Worm (Caenorhabditis elegans) whole organism, L3 larva: ENCODE data around the gene ZK470.4.

Source experiments
- R02D3.7 ChIP-seq: fragments of 150-350 bp; optimal IDR thresholded peaks from 2 replicates; lab custom pipeline; 2014; ENCODE audit warnings: missing biosample characterization, missing genetic modification characterization
- aly-2 ChIP-seq: fragments of 150-350 bp; optimal IDR thresholded peaks from 2 replicates; lab custom pipeline; 2014; ENCODE audit warnings: missing biosample characterization, missing genetic modification characterization
- ama-1 ChIP-seq: fragments of 150-350 bp; optimal IDR thresholded peaks from 2 replicates; lab custom pipeline; 2018
- ceh-16 ChIP-seq: sonication (generic microtip); optimal IDR thresholded peaks from 2 replicates; lab custom pipeline; 2017; ENCODE audit warnings: missing biosample characterization, missing genetic modification characterization
- ceh-28 ChIP-seq: fragments of 150-350 bp; optimal IDR thresholded peaks from 2 replicates; lab custom pipeline; 2014; ENCODE audit warnings: missing biosample characterization, missing genetic modification reagents, missing genetic modification characterization
- ceh-9 ChIP-seq: sonication (generic microtip); optimal IDR thresholded peaks from 2 replicates; lab custom pipeline; 2018; ENCODE audit warnings: missing biosample characterization, missing genetic modification characterization
- egl-27 ChIP-seq: sonication (generic microtip); optimal IDR thresholded peaks from 4 replicates; lab custom pipeline; 2017; ENCODE audit warnings: missing biosample characterization, missing genetic modification reagents, missing genetic modification characterization
- egl-5 ChIP-seq: fragments of 150-350 bp; optimal IDR thresholded peaks from 2 replicates; lab custom pipeline; 2017; ENCODE audit warnings: missing biosample characterization, missing genetic modification reagents, missing genetic modification characterization, inconsistent platforms
- elt-1 ChIP-seq: fragments of 150-350 bp; optimal IDR thresholded peaks from 2 replicates; lab custom pipeline; 2014; ENCODE audit warnings: missing biosample characterization, missing genetic modification characterization
- elt-3 ChIP-seq, 3 experiments: fragments of 150-350 bp in 1 of 3; sonication (generic microtip) in 2 of 3; optimal IDR thresholded peaks; 2 replicates in 2 of 3; 4 replicates in 1 of 3; lab custom pipeline; 2014 to 2017; ENCODE audit warnings: missing biosample characterization in 3 of 3, missing genetic modification characterization in 3 of 3
- fos-1 ChIP-seq: fragments of 150-350 bp; optimal IDR thresholded peaks from 2 replicates; lab custom pipeline; 2014; ENCODE audit warnings: missing biosample characterization, missing genetic modification characterization
- hmg-11 ChIP-seq: sonication (generic microtip); optimal IDR thresholded peaks from 2 replicates; lab custom pipeline; 2016; ENCODE audit warnings: missing genetic modification characterization, missing compliant biosample characterization
- jun-1 ChIP-seq: fragments of 150-350 bp; optimal IDR thresholded peaks from 2 replicates; lab custom pipeline; 2014; ENCODE audit warnings: missing biosample characterization, missing genetic modification reagents, missing genetic modification characterization
- lsy-12 ChIP-seq: sonication (generic microtip); optimal IDR thresholded peaks from 2 replicates; lab custom pipeline; 2016; ENCODE audit warnings: mild to moderate bottlenecking, missing genetic modification characterization, missing compliant biosample characterization
- mdl-1 ChIP-seq: fragments of 150-350 bp; optimal IDR thresholded peaks from 2 replicates; lab custom pipeline; 2014; ENCODE audit warnings: missing biosample characterization, missing genetic modification characterization
- mml-1 ChIP-seq: fragments of 150-350 bp; sonication (generic microtip); optimal IDR thresholded peaks from 3 replicates; lab custom pipeline; 2014; ENCODE audit warnings: missing biosample characterization, missing genetic modification characterization
- nfya-1 ChIP-seq: sonication (generic microtip); optimal IDR thresholded peaks from 2 replicates; lab custom pipeline; 2017; ENCODE audit warnings: missing genetic modification characterization, mild to moderate bottlenecking, missing compliant biosample characterization, antibody characterized with exemption, moderate library complexity; ENCODE audit not compliant: insufficient read depth
- nhr-11 ChIP-seq: fragments of 150-350 bp; optimal IDR thresholded peaks from 2 replicates; lab custom pipeline; 2014; ENCODE audit warnings: missing biosample characterization, missing genetic modification characterization
- nhr-12 ChIP-seq: fragments of 150-350 bp; optimal IDR thresholded peaks from 2 replicates; lab custom pipeline; 2014; ENCODE audit warnings: missing biosample characterization, missing genetic modification characterization
- nhr-23 ChIP-seq: fragments of 150-350 bp; optimal IDR thresholded peaks from 2 replicates; lab custom pipeline; 2014; ENCODE audit warnings: missing biosample characterization, missing genetic modification reagents, missing genetic modification characterization
- nhr-237 ChIP-seq: fragments of 150-350 bp; optimal IDR thresholded peaks from 2 replicates; lab custom pipeline; 2014; ENCODE audit warnings: missing biosample characterization, missing genetic modification characterization
- nhr-25 ChIP-seq: sonication (generic microtip); optimal IDR thresholded peaks from 2 replicates; lab custom pipeline; 2017; ENCODE audit warnings: missing biosample characterization, missing genetic modification characterization
- nhr-28 ChIP-seq: fragments of 150-350 bp; optimal IDR thresholded peaks from 2 replicates; lab custom pipeline; 2014; ENCODE audit warnings: missing biosample characterization, missing genetic modification characterization
- nhr-43 ChIP-seq: sonication (generic microtip); optimal IDR thresholded peaks from 2 replicates; lab custom pipeline; 2016; ENCODE audit warnings: mild to moderate bottlenecking, missing genetic modification characterization, missing compliant biosample characterization; ENCODE audit not compliant: poor library complexity, severe bottlenecking
- nhr-67 ChIP-seq: fragments of 150-350 bp; optimal IDR thresholded peaks from 2 replicates; lab custom pipeline; 2014; ENCODE audit warnings: missing biosample characterization, missing genetic modification characterization
- nhr-76 ChIP-seq: fragments of 150-350 bp; sonication (generic microtip); optimal IDR thresholded peaks from 5 replicates; lab custom pipeline; 2014; ENCODE audit warnings: missing biosample characterization, missing genetic modification characterization
- pha-4 ChIP-seq: fragments of 150-350 bp; optimal IDR thresholded peaks from 2 replicates; lab custom pipeline; 2014; ENCODE audit warnings: missing biosample characterization, missing genetic modification reagents, missing genetic modification characterization
- pqm-1 ChIP-seq: fragments of 150-350 bp; optimal IDR thresholded peaks from 2 replicates; lab custom pipeline; 2017; ENCODE audit warnings: missing biosample characterization, missing genetic modification characterization, inconsistent platforms
- sea-2 ChIP-seq: fragments of 150-350 bp; sonication (generic microtip); optimal IDR thresholded peaks from 4 replicates; lab custom pipeline; 2014; ENCODE audit warnings: missing biosample characterization, missing genetic modification reagents, missing genetic modification characterization
- skn-1 ChIP-seq: fragments of 150-350 bp; optimal IDR thresholded peaks from 2 replicates; lab custom pipeline; 2014; ENCODE audit warnings: missing biosample characterization, missing genetic modification characterization
- snpc-4 ChIP-seq: fragments of 150-350 bp; optimal IDR thresholded peaks from 2 replicates; lab custom pipeline; 2014; ENCODE audit warnings: missing biosample characterization, missing genetic modification characterization
- tbx-2 ChIP-seq: sonication (generic microtip); optimal IDR thresholded peaks from 2 replicates; lab custom pipeline; 2016; ENCODE audit warnings: mild to moderate bottlenecking, missing genetic modification characterization, missing compliant biosample characterization
- unc-39 ChIP-seq: sonication (generic microtip); optimal IDR thresholded peaks from 4 replicates; lab custom pipeline; 2017; ENCODE audit warnings: missing biosample characterization, missing genetic modification characterization
- unc-62 ChIP-seq: fragments of 150-350 bp; sonication (generic microtip); optimal IDR thresholded peaks from 4 replicates; lab custom pipeline; 2014; ENCODE audit warnings: missing biosample characterization, missing genetic modification reagents, missing genetic modification characterization
- zag-1 ChIP-seq: fragments of 150-350 bp; optimal IDR thresholded peaks from 2 replicates; lab custom pipeline; 2014; ENCODE audit warnings: missing biosample characterization, missing genetic modification characterization
- ztf-11 ChIP-seq: fragments of 150-350 bp; optimal IDR thresholded peaks from 2 replicates; lab custom pipeline; 2014; ENCODE audit warnings: missing biosample characterization, missing genetic modification characterization
- ztf-4 ChIP-seq: fragments of 150-350 bp; optimal IDR thresholded peaks from 2 replicates; lab custom pipeline; 2014; ENCODE audit warnings: missing biosample characterization, missing genetic modification characterization

Gene ZK470.4

DNA sequence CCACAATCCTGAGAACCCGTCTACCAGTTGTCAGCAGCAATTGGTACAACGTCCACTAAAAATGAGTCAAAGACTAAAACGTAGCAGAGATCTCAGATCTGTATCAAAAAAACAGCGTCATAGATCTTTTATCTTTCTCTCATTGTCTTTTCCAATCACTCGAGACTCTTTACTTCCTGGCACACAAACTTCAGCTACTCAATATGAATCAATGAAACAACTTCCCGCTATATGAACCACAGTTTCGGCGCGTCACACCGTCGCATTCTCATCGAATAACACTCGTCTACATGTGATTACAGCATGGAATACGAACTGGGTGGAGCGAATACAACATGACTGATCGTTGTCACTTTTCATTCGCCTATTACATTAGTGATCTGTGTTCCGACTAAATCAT, 7.3 kb downstream of the ZK470.4 start:
- TF ChIP-seq snpc-4 (no peak), nhr-67 (tag; lab: Kevin White, UChicago) (no peak), nhr-43 (peak; percentile 95), elt-1 (peak; percentile 48), ztf-4 (tag; lab: Kevin White, UChicago) (peak; percentile 79), nhr-25 (tag; lab: Kevin White, UChicago) (peak; percentile 88), aly-2 (tag; lab: Kevin White, UChicago) (no peak), nfya-1 (tag; lab: Kevin White, UChicago) (peak; percentile 44), sea-2 (GFP tag; lab: Kevin White, UChicago) (no peak), mml-1 (tag; lab: Kevin White, UChicago) (no peak), ceh-28 (tag; lab: Kevin White, UChicago) (peak; percentile 76), egl-27 (peak; percentile 1), egl-5 (tag; lab: Kevin White, UChicago) (peak; percentile 28), tbx-2 (tag; lab: Kevin White, UChicago) (peak; percentile 56), pqm-1 (peak; percentile 43), nhr-23 (peak; percentile 94), jun-1 (tag; lab: Kevin White, UChicago) (peak; percentile 69), ceh-16 (tag; lab: Kevin White, UChicago) (no peak), elt-3 (tag; optimal IDR thresholded peaks at IDR 0.05; lab: Kevin White, UChicago) (peak; percentile 22 to 37 (median 29))

DNA sequence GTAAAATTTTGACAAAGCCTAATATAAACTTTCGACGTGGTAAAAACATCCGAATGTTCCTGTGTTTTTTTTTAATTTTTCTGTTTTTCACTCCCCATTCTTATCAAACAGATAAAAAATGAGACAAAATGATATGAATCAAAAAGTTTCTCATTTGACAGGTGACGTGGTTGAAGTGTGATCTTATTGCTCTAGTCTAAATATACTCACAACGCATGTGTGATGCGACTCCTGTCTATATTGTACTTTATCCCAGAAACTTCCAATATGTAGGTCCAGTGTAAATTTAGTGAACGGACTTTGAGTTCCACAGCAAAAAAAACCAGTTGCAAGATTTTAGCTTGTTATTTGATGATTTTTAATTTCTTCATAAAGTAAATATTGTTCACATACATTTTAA, 8.2 kb downstream of the ZK470.4 start:
- no peak for TF ChIP-seq mdl-1 (tag; lab: Kevin White, UChicago)
- peak; percentile 6 for TF ChIP-seq nfya-1 (tag; lab: Kevin White, UChicago)

ce11 chrX:4128684-4129083, 10.9 kb downstream of the ZK470.4 start:
- TF ChIP-seq pha-4 (tag; lab: Kevin White, UChicago) (no peak), fos-1 (tag; lab: Kevin White, UChicago) (no peak)

DNA sequence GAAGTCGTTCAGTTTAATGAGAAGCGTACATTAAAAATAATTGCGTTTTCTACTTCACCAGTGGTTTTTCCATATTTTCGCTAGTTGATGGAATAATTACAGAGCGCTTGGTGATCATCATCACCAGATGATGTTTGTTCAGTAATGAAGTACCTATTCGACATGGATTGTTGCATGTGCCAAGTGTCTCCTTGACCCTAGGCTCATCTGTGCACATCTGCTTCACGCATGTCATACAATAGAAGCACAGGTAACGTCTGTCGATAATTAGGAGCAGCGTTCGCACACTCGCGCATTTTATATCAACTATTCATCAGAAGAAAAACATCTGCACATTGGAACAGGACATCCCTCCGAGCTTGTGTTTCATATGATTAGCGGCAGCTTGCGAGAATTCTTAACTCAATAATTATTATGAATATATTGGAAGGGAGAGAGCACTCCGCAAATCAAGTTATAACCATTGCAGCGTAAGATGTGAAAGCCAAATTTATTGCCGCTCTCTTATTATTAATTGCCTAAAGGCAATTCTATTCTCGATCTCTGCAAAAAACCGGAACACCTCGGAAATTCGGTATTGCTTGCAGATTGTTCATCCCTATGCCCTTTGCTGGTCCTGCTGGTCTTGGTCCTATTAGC, 14.3 kb downstream of the ZK470.4 start:
- no peak for TF ChIP-seq aly-2 (tag; lab: Kevin White, UChicago)

- no peak for TF ChIP-seq nhr-76
- TF ChIP-seq elt-3 (tag; optimal IDR thresholded peaks at IDR 0.05; lab: Kevin White, UChicago): no peak
- no peak for TF ChIP-seq ztf-11 (tag; lab: Kevin White, UChicago)
- no peak for TF ChIP-seq ceh-9 (tag; lab: Kevin White, UChicago)
- TF ChIP-seq sea-2 (GFP tag; lab: Kevin White, UChicago): no peak
- TF ChIP-seq aly-2 (tag; lab: Kevin White, UChicago): no peak
- no peak for TF ChIP-seq tbx-2 (tag; lab: Kevin White, UChicago)
- TF ChIP-seq hmg-11: no peak
- TF ChIP-seq egl-5 (tag; lab: Kevin White, UChicago): no peak
- no peak for TF ChIP-seq fos-1 (tag; lab: Kevin White, UChicago)
- TF ChIP-seq jun-1 (tag; lab: Kevin White, UChicago): no peak
- no peak for TF ChIP-seq R02D3.7 (tag; lab: Kevin White, UChicago)
- no peak for TF ChIP-seq unc-39
- TF ChIP-seq mdl-1 (tag; lab: Kevin White, UChicago): no peak
- TF ChIP-seq lsy-12 (tag; lab: Kevin White, UChicago): no peak
- TF ChIP-seq elt-1: no peak
- no peak for TF ChIP-seq skn-1 (tag; lab: Kevin White, UChicago)
- no peak for TF ChIP-seq nhr-12 (tag; lab: Kevin White, UChicago)
Measured at ce11 chrX:4123368-4123767, 16.2 kb downstream of the ZK470.4 start.

- TF ChIP-seq nfya-1 (tag; lab: Kevin White, UChicago) (no peak), zag-1 (no peak), ztf-4 (tag; lab: Kevin White, UChicago) (no peak), skn-1 (tag; lab: Kevin White, UChicago) (no peak), nhr-237 (tag; lab: Kevin White, UChicago) (no peak), ama-1 (lab: Kevin White, UChicago) (no peak), hmg-11 (no peak), sea-2 (GFP tag; lab: Kevin White, UChicago) (no peak), nhr-28 (tag; lab: Kevin White, UChicago) (no peak), ceh-16 (tag; lab: Kevin White, UChicago) (no peak), unc-62 (GFP tag; lab: Kevin White, UChicago) (no peak), nhr-11 (tag; lab: Kevin White, UChicago) (no peak)
Measured at ce11 chrX:4120935-4121334, 18.6 kb downstream of the ZK470.4 start, which contains the start of gene F09F9.3. Gene F09F9.3, minus strand, starts transcription at chrX:4121035.
